Fruit fly (Drosophila melanogaster) whole organism, embryonic: Measurements from ENCODE around the gene Erk7.

Experiments
- Adf1 ChIP-seq: fragments of 200-800 bp; sonication (Bioruptor generic); IDR thresholded peaks from 2 replicates; pipeline ENCODE4 v1.3.6; 2022; ENCODE audit warnings: missing biosample characterization, missing genetic modification characterization
- Aef1 ChIP-seq: fragments of 200-800 bp; sonication (Bioruptor generic); IDR thresholded peaks from 3 replicates; pipeline ENCODE4 v1.3.6; 2022; ENCODE audit warnings: missing biosample characterization, missing genetic modification characterization
- B-H1 ChIP-seq: fragments of 200-800 bp; sonication (Bioruptor generic); IDR thresholded peaks from 3 replicates; pipeline ENCODE4 v1.3.6; 2022; ENCODE audit warnings: missing biosample characterization, missing genetic modification characterization
- BEAF-32 ChIP-seq: fragments of 200-800 bp; sonication (Bioruptor generic); optimal IDR thresholded peaks from 3 replicates; lab custom pipeline; 2017; ENCODE audit warnings: missing biosample characterization, missing genetic modification characterization, mild to moderate bottlenecking, moderate library complexity, missing genetic modification reagents
- Bdp1 ChIP-seq: fragments of 200-800 bp; sonication (Bioruptor generic); optimal IDR thresholded peaks from 3 replicates; lab custom pipeline; 2016; ENCODE audit warnings: missing biosample characterization, missing genetic modification characterization
- CG12659 ChIP-seq: fragments of 200-800 bp; sonication (Bioruptor generic); optimal IDR thresholded peaks from 3 replicates; lab custom pipeline; 2017; ENCODE audit warnings: mild to moderate bottlenecking, missing biosample characterization, missing genetic modification reagents, missing genetic modification characterization
- CG12744 ChIP-seq: fragments of 200-800 bp; sonication (Bioruptor generic); optimal IDR thresholded peaks from 2 replicates; lab custom pipeline; 2016; ENCODE audit warnings: missing biosample characterization, missing genetic modification characterization
- CG14860 ChIP-seq: fragments of 200-800 bp; sonication (Bioruptor generic); IDR thresholded peaks from 3 replicates; pipeline ENCODE4 v1.3.6; 2022; ENCODE audit warnings: missing biosample characterization, missing genetic modification characterization; ENCODE audit not compliant: partially characterized antibody
- CG15479 ChIP-seq: fragments of 200-800 bp; sonication (Bioruptor generic); optimal IDR thresholded peaks from 3 replicates; lab custom pipeline; 2019; ENCODE audit warnings: missing biosample characterization, mild to moderate bottlenecking, missing genetic modification characterization, moderate library complexity
- CG1603 ChIP-seq: fragments of 200-800 bp; sonication (Bioruptor generic); optimal IDR thresholded peaks from 2 replicates; lab custom pipeline; 2019; ENCODE audit warnings: missing biosample characterization, mild to moderate bottlenecking, missing genetic modification characterization, moderate library complexity
- CG16813 ChIP-seq: fragments of 200-800 bp; sonication (Bioruptor generic); IDR thresholded peaks from 3 replicates; pipeline ENCODE4 v1.3.6; 2022; ENCODE audit warnings: missing biosample characterization, missing genetic modification characterization; ENCODE audit not compliant: partially characterized antibody
- CG31224 ChIP-seq: fragments of 200-800 bp; sonication (Bioruptor generic); IDR thresholded peaks from 2 replicates; pipeline ENCODE4 v1.3.6; 2022; ENCODE audit warnings: missing biosample characterization, missing genetic modification characterization
- CG3163 ChIP-seq: fragments of 200-800 bp; sonication (Bioruptor generic); optimal IDR thresholded peaks from 3 replicates; lab custom pipeline; 2016; ENCODE audit warnings: missing biosample characterization, missing genetic modification characterization
- CG34422 ChIP-seq: fragments of 200-800 bp; sonication (Bioruptor generic); IDR thresholded peaks from 3 replicates; pipeline ENCODE4 v1.3.6; 2022; ENCODE audit warnings: missing biosample characterization, missing genetic modification characterization
- CG3995 ChIP-seq: fragments of 200-800 bp; sonication (Bioruptor generic); optimal IDR thresholded peaks from 3 replicates; lab custom pipeline; 2016; ENCODE audit warnings: missing biosample characterization, missing genetic modification characterization
- CG4360 ChIP-seq: fragments of 200-800 bp; sonication (Bioruptor generic); IDR thresholded peaks from 2 replicates; pipeline ENCODE4 v1.3.6; 2022; ENCODE audit warnings: missing biosample characterization, missing genetic modification characterization
- CG7357 ChIP-seq: fragments of 200-800 bp; sonication (Bioruptor generic); IDR thresholded peaks from 3 replicates; pipeline ENCODE4 v1.3.6; 2022; ENCODE audit warnings: missing biosample characterization, missing genetic modification characterization
- CG7745 ChIP-seq: fragments of 200-800 bp; sonication (Bioruptor generic); optimal IDR thresholded peaks from 2 replicates; lab custom pipeline; 2018; ENCODE audit warnings: missing biosample characterization, mild to moderate bottlenecking, missing genetic modification characterization, moderate library complexity
- CG7786 ChIP-seq: fragments of 200-800 bp; sonication (Bioruptor generic); optimal IDR thresholded peaks from 2 replicates; lab custom pipeline; 2016; ENCODE audit warnings: missing biosample characterization, missing genetic modification characterization
- CG9797 ChIP-seq: fragments of 200-800 bp; sonication (Bioruptor generic); optimal IDR thresholded peaks from 3 replicates; lab custom pipeline; 2018; ENCODE audit warnings: missing biosample characterization, mild to moderate bottlenecking, missing genetic modification characterization
- CHES-1-like ChIP-seq: fragments of 200-800 bp; sonication (Bioruptor generic); optimal IDR thresholded peaks from 2 replicates; lab custom pipeline; 2016; ENCODE audit warnings: missing biosample characterization, missing genetic modification characterization
- Dfd ChIP-seq, 2 experiments: fragments of >200 bp; optimal IDR thresholded peaks; 2 replicates each; lab custom pipeline; 2017; ENCODE audit warnings: missing biosample characterization in 2 of 2, missing genetic modification characterization in 2 of 2
- Ets97D ChIP-seq: fragments of 200-800 bp; sonication (Bioruptor generic); optimal IDR thresholded peaks from 3 replicates; lab custom pipeline; 2016; ENCODE audit warnings: missing biosample characterization, missing genetic modification characterization
- HmgZ ChIP-seq: fragments of 200-800 bp; sonication (Bioruptor generic); optimal IDR thresholded peaks from 2 replicates; lab custom pipeline; 2018; ENCODE audit warnings: missing biosample characterization, mild to moderate bottlenecking, missing genetic modification characterization
- Hr78 ChIP-seq, 2 experiments: fragments of 200-800 bp in 1 of 2; fragments of >200 bp in 1 of 2; sonication (Bioruptor generic) in 1 of 2; optimal IDR thresholded peaks; 2 replicates each; lab custom pipeline; 2017 to 2019; ENCODE audit warnings: missing biosample characterization in 2 of 2, missing genetic modification characterization in 2 of 2, mild to moderate bottlenecking in 1 of 2, moderate library complexity in 1 of 2
- Lhr ChIP-seq: fragments of 200-800 bp; sonication (Bioruptor generic); optimal IDR thresholded peaks from 3 replicates; lab custom pipeline; 2017; ENCODE audit warnings: mild to moderate bottlenecking, missing biosample characterization, missing genetic modification reagents, missing genetic modification characterization
- MBD-R2 ChIP-seq: fragments of 200-800 bp; sonication (Bioruptor generic); IDR thresholded peaks from 2 replicates; pipeline ENCODE4 v1.3.6; 2022; ENCODE audit warnings: missing biosample characterization, missing genetic modification characterization
- Oaz ChIP-seq: fragments of 200-800 bp; sonication (Bioruptor generic); IDR thresholded peaks from 2 replicates; pipeline ENCODE4 v1.3.6; 2022; ENCODE audit warnings: missing biosample characterization, missing genetic modification characterization
- Sin3A ChIP-seq: fragments of >200 bp; optimal IDR thresholded peaks from 2 replicates; lab custom pipeline; 2018
- Spps ChIP-seq: fragments of 200-800 bp; sonication (Bioruptor generic); optimal IDR thresholded peaks from 2 replicates; lab custom pipeline; 2018; ENCODE audit warnings: missing biosample characterization, mild to moderate bottlenecking, missing genetic modification characterization
- Sry-δ ChIP-seq: fragments of 200-800 bp; sonication (Bioruptor generic); optimal IDR thresholded peaks from 2 replicates; lab custom pipeline; 2016; ENCODE audit warnings: missing biosample characterization, missing genetic modification characterization
- Tbp ChIP-seq: fragments of >200 bp; optimal IDR thresholded peaks from 2 replicates; lab custom pipeline; 2018; ENCODE audit warnings: missing biosample characterization, missing genetic modification characterization
- Usf ChIP-seq: fragments of 200-800 bp; sonication (Bioruptor generic); optimal IDR thresholded peaks from 2 replicates; lab custom pipeline; 2017; ENCODE audit warnings: missing genotype, missing biosample characterization, missing genetic modification characterization
- YL-1 ChIP-seq: fragments of 200-800 bp; sonication (Bioruptor generic); optimal IDR thresholded peaks from 3 replicates; lab custom pipeline; 2017; ENCODE audit warnings: missing biosample characterization, mild to moderate bottlenecking, missing genetic modification characterization
- bowl ChIP-seq: fragments of 200-800 bp; sonication (Bioruptor generic); IDR thresholded peaks from 2 replicates; pipeline ENCODE4 v1.3.6; 2022; ENCODE audit warnings: missing biosample characterization, missing genetic modification characterization
- crol ChIP-seq: fragments of 200-800 bp; sonication (Bioruptor generic); IDR thresholded peaks from 2 replicates; pipeline ENCODE4 v1.3.6; 2022; ENCODE audit warnings: missing biosample characterization, missing genetic modification characterization
- crp ChIP-seq, 2 experiments: fragments of 200-800 bp; sonication (Bioruptor generic); optimal IDR thresholded peaks; 2 replicates in 1 of 2; 3 replicates in 1 of 2; lab custom pipeline; 2017; ENCODE audit warnings: missing biosample characterization in 2 of 2, missing genetic modification characterization in 2 of 2, mild to moderate bottlenecking in 1 of 2, moderate library complexity in 1 of 2
- dpn ChIP-seq, 2 experiments: fragments of 200-800 bp; sonication (Bioruptor generic); optimal IDR thresholded peaks; 3 replicates each; lab custom pipeline; 2016; ENCODE audit warnings: missing biosample characterization in 2 of 2, missing genetic modification characterization in 2 of 2
- gcm ChIP-seq: fragments of 200-800 bp; sonication (Bioruptor generic); optimal IDR thresholded peaks from 2 replicates; lab custom pipeline; 2019; ENCODE audit warnings: missing biosample characterization, mild to moderate bottlenecking, missing genetic modification characterization, moderate library complexity
- grn ChIP-seq: fragments of 200-800 bp; sonication (Bioruptor generic); optimal IDR thresholded peaks from 3 replicates; lab custom pipeline; 2017; ENCODE audit warnings: missing biosample characterization, missing genetic modification characterization
- ken ChIP-seq: fragments of 200-800 bp; sonication (Bioruptor generic); IDR thresholded peaks from 3 replicates; pipeline ENCODE4 v1.3.6; 2022; ENCODE audit warnings: missing biosample characterization, missing genetic modification characterization
- nerfin-1 ChIP-seq: fragments of 200-800 bp; sonication (Bioruptor generic); optimal IDR thresholded peaks from 3 replicates; lab custom pipeline; 2019; ENCODE audit warnings: missing biosample characterization, mild to moderate bottlenecking, missing genetic modification characterization, moderate library complexity
- pan ChIP-seq, 4 experiments: fragments of >200 bp in 3 of 4; fragments of 200-800 bp in 1 of 4; sonication (Bioruptor generic) in 1 of 4; optimal IDR thresholded peaks in 3 of 4; IDR thresholded peaks in 1 of 4; 2 replicates each; pipeline versions ENCODE4 v1.3.6 to Lab custom; 2017 to 2022; ENCODE audit warnings: missing biosample characterization in 2 of 4, missing genetic modification characterization in 2 of 4, mixed read lengths in 1 of 4
- phol ChIP-seq: fragments of 200-800 bp; sonication (Bioruptor generic); optimal IDR thresholded peaks from 3 replicates; lab custom pipeline; 2018; ENCODE audit warnings: missing biosample characterization, mild to moderate bottlenecking, missing genetic modification characterization, moderate library complexity
- pros ChIP-seq: fragments of 200-800 bp; sonication (Bioruptor generic); optimal IDR thresholded peaks from 3 replicates; lab custom pipeline; 2019; ENCODE audit warnings: missing biosample characterization, mild to moderate bottlenecking, missing genetic modification characterization, moderate library complexity
- run ChIP-seq: fragments of 200-800 bp; sonication (Bioruptor generic); optimal IDR thresholded peaks from 3 replicates; lab custom pipeline; 2018; ENCODE audit warnings: missing biosample characterization, mild to moderate bottlenecking, missing genetic modification characterization
- sim ChIP-seq: fragments of 200-800 bp; sonication (Bioruptor generic); IDR thresholded peaks from 2 replicates; pipeline ENCODE4 v1.3.6; 2022; ENCODE audit warnings: missing biosample characterization, missing genetic modification characterization
- tap ChIP-seq: fragments of 200-800 bp; optimal IDR thresholded peaks from 3 replicates; lab custom pipeline; 2019; ENCODE audit warnings: missing biosample characterization, mild to moderate bottlenecking, missing genetic modification characterization, moderate library complexity
- vnd ChIP-seq: fragments of 200-800 bp; sonication (Bioruptor generic); IDR thresholded peaks from 3 replicates; pipeline ENCODE4 v1.3.6; 2022; ENCODE audit warnings: missing biosample characterization, missing genetic modification characterization; ENCODE audit not compliant: partially characterized antibody

The Erk7 gene

DNA sequence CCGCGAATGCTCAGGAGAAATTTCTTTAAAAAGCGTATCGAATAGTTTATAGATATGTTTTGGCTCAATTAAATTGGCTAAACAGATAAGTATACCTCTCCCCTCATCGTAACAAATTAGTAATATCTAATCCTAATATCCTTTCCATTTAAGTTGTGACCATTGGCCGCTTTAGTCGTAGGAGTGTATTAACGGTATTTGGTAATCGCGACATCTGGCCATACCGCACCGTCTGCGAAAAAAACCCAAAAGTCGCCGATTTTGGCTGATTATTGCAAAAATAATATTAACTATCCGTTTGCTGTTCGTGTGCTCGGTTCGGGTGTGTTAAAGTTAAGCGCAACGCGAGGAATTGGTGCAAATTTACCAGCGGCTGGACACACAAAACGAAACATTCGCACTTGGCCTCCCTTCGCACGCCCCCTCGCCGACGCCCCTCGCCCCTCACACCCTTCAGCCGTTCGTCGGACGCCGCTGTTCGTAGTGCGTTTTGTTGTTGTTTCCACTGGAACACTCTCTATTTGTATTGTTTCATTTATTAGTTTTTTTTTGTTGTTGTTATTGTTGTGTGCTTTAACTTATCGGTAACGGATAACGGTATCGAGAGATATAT, 20.2 kb downstream of the Erk7 start, which contains the start of the genes amx and Dsor1 (continued):
- TF ChIP-seq CG7357 = no peak
- TF ChIP-seq gcm (GFP tag; lab: Kevin White, UChicago) = no peak
- TF ChIP-seq Sry-δ (GFP tag; lab: Kevin White, UChicago) = peak; percentile 26
- TF ChIP-seq Ets97D (GFP tag; lab: Kevin White, UChicago) = peak; percentile 26
- TF ChIP-seq CG4360 (GFP tag; lab: Robert Waterston, UW) = peak; percentile 34; the same call in 1 of the 2 replicates
- TF ChIP-seq CG16813 (GFP tag; lab: Robert Waterston, UW) = no peak
- TF ChIP-seq phol (tag; lab: Kevin White, UChicago) = peak; percentile 32
- TF ChIP-seq pros (GFP tag; lab: Kevin White, UChicago) = no peak
- TF ChIP-seq Sin3A (lab: Kevin White, UChicago) = peak; percentile 52
- peak; percentile 24 for TF ChIP-seq Lhr (GFP tag; lab: Kevin White, UChicago)
- no peak for TF ChIP-seq CG7745 (tag; lab: Kevin White, UChicago)
- TF ChIP-seq Adf1 = peak; percentile 23; the same call in 1 of the 2 replicates
- TF ChIP-seq CG9797 (GFP tag; lab: Kevin White, UChicago) = peak; percentile 77
- peak; percentile 71; the same call in 2 of the 3 replicates for TF ChIP-seq CG34422 (GFP tag; lab: Robert Waterston, UW)
- no peak for TF ChIP-seq grn
- no peak for TF ChIP-seq CG15479 (GFP tag; lab: Kevin White, UChicago)
- TF ChIP-seq nerfin-1 = peak; percentile 36
- TF ChIP-seq CG12659 = peak; percentile 33
- no peak for TF ChIP-seq CHES-1-like (GFP tag; lab: Kevin White, UChicago)
- peak; percentile 23 for TF ChIP-seq Tbp (GFP tag; lab: Kevin White, UChicago)
- TF ChIP-seq Aef1 (GFP tag; lab: Robert Waterston, UW) = 0 out of 3 replicates have a peak, but pooled peaks have one; percentile 30
- no peak for TF ChIP-seq B-H1 (GFP tag; lab: Robert Waterston, UW)
- peak; percentile 57; the same call in 1 of the 2 replicates for TF ChIP-seq MBD-R2 (GFP tag; lab: Robert Waterston, UW)
- TF ChIP-seq tap (tag; lab: Kevin White, UChicago) = no peak
- TF ChIP-seq crol (GFP tag; lab: Robert Waterston, UW) = peak; percentile 99
- peak; percentile 53 for TF ChIP-seq CG1603
- peak in 1 of 2 experiments; percentile 56 for TF ChIP-seq crp (GFP tag; optimal IDR thresholded peaks at IDR 0.05; lab: Kevin White, UChicago)
- TF ChIP-seq CG3995 (GFP tag; lab: Kevin White, UChicago) = peak; percentile 37
- peak; percentile 9 for TF ChIP-seq HmgZ
- peak; percentile 43 for TF ChIP-seq YL-1 (GFP tag; lab: Kevin White, UChicago)
- TF ChIP-seq BEAF-32 = peak; percentile 39

DNA sequence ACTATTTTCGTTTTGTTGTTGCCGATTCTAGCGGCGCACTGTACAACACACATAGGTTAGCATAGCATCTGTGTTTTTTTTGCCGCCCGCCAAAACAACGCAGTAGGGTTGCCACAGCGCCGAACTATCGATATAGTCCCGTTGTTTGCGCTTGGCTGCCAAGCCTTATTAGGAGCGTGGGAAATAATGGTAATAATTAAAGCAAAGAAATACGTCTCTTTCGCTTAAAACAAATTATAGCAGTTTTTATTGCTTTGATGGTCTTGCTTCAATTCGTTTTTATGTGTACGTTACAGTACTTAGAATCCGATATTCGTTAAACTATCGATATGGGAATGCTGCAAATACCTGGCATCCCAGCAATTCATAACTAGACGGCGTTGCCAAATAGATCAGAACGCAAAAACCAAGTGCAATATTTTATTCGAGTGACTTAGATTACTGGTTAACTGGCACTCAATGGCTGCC, 24.0 kb downstream of the Erk7 start, which contains the start of the genes mxc and Larp7:
mxc (minus strand) TSS at position 51 of the 468 bp plus-strand sequence.
Larp7 (plus strand) TSS at position 401 of the 468 bp plus-strand sequence.
- TF ChIP-seq Hr78 (GFP tag; optimal IDR thresholded peaks at IDR 0.05; lab: Kevin White, UChicago) (no peak), ken (GFP tag; lab: Robert Waterston, UW) (no peak), dpn (GFP tag; optimal IDR thresholded peaks at IDR 0.05; lab: Kevin White, UChicago) (peak; percentile 66 to 73), Spps (tag; lab: Kevin White, UChicago) (no peak), vnd (GFP tag; lab: Robert Waterston, UW) (peak; percentile 87), CG14860 (GFP tag; lab: Robert Waterston, UW) (peak; percentile 80), Usf (GFP tag; lab: Kevin White, UChicago) (peak; percentile 47), Oaz (GFP tag; lab: Robert Waterston, UW) (no peak), bowl (no peak), CG3163 (GFP tag; lab: Kevin White, UChicago) (peak; percentile 32), sim (GFP tag; lab: Robert Waterston, UW) (no peak), CG12744 (no peak), YL-1 (GFP tag; lab: Kevin White, UChicago) (peak; percentile 26), pan (optimal IDR thresholded peaks at IDR 0.05; lab: Kevin White, UChicago) (no peak), pan (GFP tag; optimal IDR thresholded peaks at IDR 0.05 in 1 of 2, IDR thresholded peaks at IDR 0.05 in 1 of 2) (peak in 1 of 2 experiments; percentile 38), Dfd (GFP tag; optimal IDR thresholded peaks at IDR 0.05; lab: Kevin White, UChicago) (no peak), run (no peak), CG31224 (GFP tag; lab: Robert Waterston, UW) (0 out of 2 replicates have a peak, but pooled peaks have one; percentile 26), Bdp1 (GFP tag; lab: Kevin White, UChicago) (peak; percentile 46), CG7786 (GFP tag; lab: Kevin White, UChicago) (peak; percentile 79)
